Fruit fly (Drosophila melanogaster) whole organism, prepupa: ENCODE results near the gene NimC2.

Experiments used
- Blimp-1 ChIP-seq: fragments of 200-800 bp; sonication (Bioruptor generic); optimal IDR thresholded peaks from 3 replicates; lab custom pipeline; 2017; ENCODE audit warnings: missing biosample characterization, missing genetic modification characterization, mild to moderate bottlenecking, moderate library complexity, missing genetic modification reagents
- CG10631 ChIP-seq: fragments of 200-800 bp; sonication (Bioruptor generic); optimal IDR thresholded peaks from 2 replicates; lab custom pipeline; 2016; ENCODE audit warnings: missing biosample characterization, missing genetic modification characterization
- CG11762 ChIP-seq: fragments of 200-800 bp; sonication (Bioruptor generic); optimal IDR thresholded peaks from 3 replicates; lab custom pipeline; 2016; ENCODE audit warnings: missing biosample characterization, missing genetic modification characterization; ENCODE audit not compliant: insufficient read depth
- CG11902 ChIP-seq: fragments of 200-800 bp; sonication (Bioruptor generic); optimal IDR thresholded peaks from 3 replicates; lab custom pipeline; 2016; ENCODE audit warnings: missing biosample characterization, missing genetic modification characterization
- CG15336 ChIP-seq: fragments of 200-800 bp; sonication (Bioruptor generic); IDR thresholded peaks from 2 replicates; pipeline ENCODE4 v1.3.6; 2022; ENCODE audit warnings: missing biosample characterization, missing genetic modification characterization
- CG16779 ChIP-seq: fragments of 200-800 bp; sonication (Bioruptor generic); optimal IDR thresholded peaks from 3 replicates; lab custom pipeline; 2017; ENCODE audit warnings: missing biosample characterization, mild to moderate bottlenecking, missing genetic modification characterization
- CG31627 ChIP-seq: fragments of 200-800 bp; sonication (Bioruptor generic); optimal IDR thresholded peaks from 3 replicates; lab custom pipeline; 2016; ENCODE audit warnings: missing biosample characterization, missing genetic modification characterization
- CG32006 ChIP-seq: fragments of 200-800 bp; sonication (Bioruptor generic); optimal IDR thresholded peaks from 3 replicates; lab custom pipeline; 2017; ENCODE audit warnings: missing biosample characterization, mild to moderate bottlenecking, missing genetic modification characterization
- CG34406 ChIP-seq: fragments of 200-800 bp; sonication (Bioruptor generic); optimal IDR thresholded peaks from 3 replicates; lab custom pipeline; 2016; ENCODE audit warnings: missing biosample characterization, missing genetic modification characterization
- CG3919 ChIP-seq: fragments of 200-800 bp; sonication (Bioruptor generic); optimal IDR thresholded peaks from 3 replicates; lab custom pipeline; 2016; ENCODE audit warnings: missing biosample characterization, missing genetic modification characterization
- CG6163 ChIP-seq: fragments of 200-800 bp; sonication (Bioruptor generic); IDR thresholded peaks from 3 replicates; pipeline ENCODE4 v1.3.6; 2022; ENCODE audit warnings: missing biosample characterization, missing genetic modification characterization
- CG6276 ChIP-seq: fragments of 200-800 bp; sonication (Bioruptor generic); optimal IDR thresholded peaks from 2 replicates; lab custom pipeline; 2017; ENCODE audit warnings: missing biosample characterization, mild to moderate bottlenecking, missing genetic modification characterization
- CG6792 ChIP-seq: fragments of 200-800 bp; sonication (Bioruptor generic); optimal IDR thresholded peaks from 3 replicates; lab custom pipeline; 2016; ENCODE audit warnings: missing biosample characterization, missing genetic modification characterization
- CG6808 ChIP-seq: fragments of 200-800 bp; sonication (Bioruptor generic); optimal IDR thresholded peaks from 3 replicates; lab custom pipeline; 2017; ENCODE audit warnings: missing biosample characterization, missing genetic modification characterization, mild to moderate bottlenecking, moderate library complexity, missing genetic modification reagents
- CG6854 ChIP-seq: fragments of 200-800 bp; sonication (Bioruptor generic); optimal IDR thresholded peaks from 2 replicates; lab custom pipeline; 2017; ENCODE audit warnings: missing biosample characterization, mild to moderate bottlenecking, missing genetic modification characterization
- CG8119 ChIP-seq: fragments of 200-800 bp; sonication (Bioruptor generic); IDR thresholded peaks from 3 replicates; pipeline ENCODE4 v1.3.6; 2022; ENCODE audit warnings: missing biosample characterization, missing genetic modification characterization
- CG8319 ChIP-seq: fragments of 200-800 bp; sonication (Bioruptor generic); optimal IDR thresholded peaks from 3 replicates; lab custom pipeline; 2016; ENCODE audit warnings: missing biosample characterization, missing genetic modification characterization
- CG8632 ChIP-seq: fragments of 200-800 bp; sonication (Bioruptor generic); optimal IDR thresholded peaks from 3 replicates; lab custom pipeline; 2016; ENCODE audit warnings: missing biosample characterization, missing genetic modification characterization
- Eip75B ChIP-seq: fragments of 200-800 bp; sonication (Bioruptor generic); optimal IDR thresholded peaks from 3 replicates; lab custom pipeline; 2016; ENCODE audit warnings: missing biosample characterization, missing genetic modification characterization
- Eip93F ChIP-seq: fragments of 200-800 bp; sonication (Bioruptor generic); optimal IDR thresholded peaks from 2 replicates; lab custom pipeline; 2016; ENCODE audit warnings: missing biosample characterization, mild to moderate bottlenecking, missing genetic modification characterization
- Ets21C ChIP-seq: fragments of 200-800 bp; sonication (Bioruptor generic); optimal IDR thresholded peaks from 3 replicates; lab custom pipeline; 2016; ENCODE audit warnings: missing biosample characterization, missing genetic modification characterization
- Ets96B ChIP-seq: fragments of 200-800 bp; optimal IDR thresholded peaks from 2 replicates; lab custom pipeline; 2019; ENCODE audit warnings: missing biosample characterization, mild to moderate bottlenecking, missing genetic modification characterization, moderate library complexity
- Hr38 ChIP-seq: sonication (Bioruptor generic); optimal IDR thresholded peaks from 2 replicates; lab custom pipeline; 2016; ENCODE audit warnings: missing biosample characterization, missing genetic modification characterization
- Hr39 ChIP-seq: fragments of 200-800 bp; sonication (Bioruptor generic); optimal IDR thresholded peaks from 2 replicates; lab custom pipeline; 2016; ENCODE audit warnings: missing biosample characterization, missing genetic modification characterization
- Hr4 ChIP-seq: fragments of 200-800 bp; sonication (Bioruptor generic); optimal IDR thresholded peaks from 3 replicates; lab custom pipeline; 2016; ENCODE audit warnings: missing biosample characterization, missing genetic modification characterization
- Lpt ChIP-seq: fragments of 200-800 bp; sonication (Bioruptor generic); optimal IDR thresholded peaks from 3 replicates; lab custom pipeline; 2016; ENCODE audit warnings: missing biosample characterization, missing genetic modification characterization
- Met ChIP-seq: fragments of 200-800 bp; sonication (Bioruptor generic); optimal IDR thresholded peaks from 3 replicates; lab custom pipeline; 2016; ENCODE audit warnings: missing biosample characterization, missing genetic modification characterization
- OdsH ChIP-seq: fragments of 200-800 bp; sonication (Bioruptor generic); optimal IDR thresholded peaks from 3 replicates; lab custom pipeline; 2016; ENCODE audit warnings: missing biosample characterization, missing genetic modification characterization
- Smox ChIP-seq: fragments of 200-800 bp; sonication (Bioruptor generic); optimal IDR thresholded peaks from 3 replicates; lab custom pipeline; 2016; ENCODE audit warnings: missing biosample characterization, missing genetic modification characterization
- Sox102F ChIP-seq: fragments of 200-800 bp; sonication (Bioruptor generic); optimal IDR thresholded peaks from 2 replicates; lab custom pipeline; 2016; ENCODE audit warnings: missing biosample characterization, mild to moderate bottlenecking, missing genetic modification characterization
- Sox14 ChIP-seq: fragments of 200-800 bp; sonication (Bioruptor generic); optimal IDR thresholded peaks from 3 replicates; lab custom pipeline; 2016; ENCODE audit warnings: missing biosample characterization, missing genetic modification characterization
- achi ChIP-seq: fragments of 200-800 bp; sonication (Bioruptor generic); optimal IDR thresholded peaks from 3 replicates; lab custom pipeline; 2016; ENCODE audit warnings: missing biosample characterization, missing genetic modification characterization
- acj6 ChIP-seq: fragments of 200-800 bp; sonication (Bioruptor generic); optimal IDR thresholded peaks from 3 replicates; lab custom pipeline; 2016; ENCODE audit warnings: missing biosample characterization, missing genetic modification characterization
- cyc ChIP-seq: fragments of 200-800 bp; sonication (Bioruptor generic); optimal IDR thresholded peaks from 3 replicates; lab custom pipeline; 2016; ENCODE audit warnings: missing biosample characterization, missing genetic modification characterization
- dac ChIP-seq: fragments of 200-800 bp; sonication (Bioruptor generic); optimal IDR thresholded peaks from 2 replicates; lab custom pipeline; 2017; ENCODE audit warnings: missing biosample characterization, mild to moderate bottlenecking, missing genetic modification characterization
- eg ChIP-seq: fragments of 200-800 bp; sonication (Bioruptor generic); IDR thresholded peaks from 3 replicates; pipeline ENCODE4 v1.3.6; 2022; ENCODE audit warnings: missing biosample characterization, missing genetic modification characterization
- esn ChIP-seq: fragments of 200-800 bp; sonication (Bioruptor generic); optimal IDR thresholded peaks from 2 replicates; lab custom pipeline; 2016; ENCODE audit warnings: missing biosample characterization, mild to moderate bottlenecking, missing genetic modification characterization, moderate library complexity
- fd85E ChIP-seq: fragments of 200-800 bp; sonication (Bioruptor generic); optimal IDR thresholded peaks from 3 replicates; lab custom pipeline; 2016; ENCODE audit warnings: missing biosample characterization, missing genetic modification characterization
- fkh ChIP-seq: fragments of 200-800 bp; sonication (Bioruptor generic); optimal IDR thresholded peaks from 3 replicates; lab custom pipeline; 2017; ENCODE audit warnings: missing biosample characterization, mild to moderate bottlenecking, missing genetic modification characterization, moderate library complexity
- net ChIP-seq: fragments of 200-800 bp; sonication (Bioruptor generic); optimal IDR thresholded peaks from 3 replicates; lab custom pipeline; 2016; ENCODE audit warnings: missing biosample characterization, missing genetic modification characterization
- salr ChIP-seq, 2 experiments: fragments of 200-800 bp; sonication (Bioruptor generic); optimal IDR thresholded peaks; 3 replicates each; lab custom pipeline; 2016 to 2018; ENCODE audit warnings: missing biosample characterization in 2 of 2, missing genetic modification characterization in 2 of 2, mild to moderate bottlenecking in 1 of 2
- spab ChIP-seq: fragments of 200-800 bp; sonication (Bioruptor generic); optimal IDR thresholded peaks from 2 replicates; lab custom pipeline; 2017; ENCODE audit warnings: missing biosample characterization, mild to moderate bottlenecking, missing genetic modification characterization, missing genetic modification reagents
- ss ChIP-seq, 2 experiments: fragments of 200-800 bp; sonication (Bioruptor generic); optimal IDR thresholded peaks; 2 replicates in 1 of 2; 3 replicates in 1 of 2; lab custom pipeline; 2017 to 2018; ENCODE audit warnings: mild to moderate bottlenecking in 2 of 2, missing biosample characterization in 2 of 2, missing genetic modification characterization in 2 of 2, moderate library complexity in 1 of 2
- topi ChIP-seq: fragments of 200-800 bp; sonication (Bioruptor generic); optimal IDR thresholded peaks from 3 replicates; lab custom pipeline; 2016; ENCODE audit warnings: missing biosample characterization, missing genetic modification characterization
- vri ChIP-seq: fragments of 200-800 bp; sonication (Bioruptor generic); optimal IDR thresholded peaks from 3 replicates; lab custom pipeline; 2016; ENCODE audit warnings: missing biosample characterization, mild to moderate bottlenecking, missing genetic modification characterization

The NimC2 gene

dm6 chr2L:13947476-13947875 lies 32.5 kb upstream of the NimC2 start, which contains the start of gene Vajk3:
Gene Vajk3, minus strand, starts transcription at chr2L:13947476.
- TF ChIP-seq CG6808 (GFP tag; lab: Kevin White, UChicago), result no peak
- TF ChIP-seq cyc (GFP tag; lab: Kevin White, UChicago), result no peak
- 0 out of 3 replicates have a peak, but pooled peaks have one; percentile 16 for TF ChIP-seq eg (GFP tag; lab: Robert Waterston, UW)

dm6 chr2L:13949789-13950188 lies 30.1 kb upstream of the NimC2 start:
- no peak for TF ChIP-seq CG34406 (GFP tag; lab: Kevin White, UChicago)
- no peak for TF ChIP-seq CG8119 (GFP tag; lab: Robert Waterston, UW)
- TF ChIP-seq Sox102F (GFP tag; lab: Kevin White, UChicago), result no peak
- TF ChIP-seq Hr4 (GFP tag; lab: Kevin White, UChicago), result no peak
- TF ChIP-seq CG3919 (GFP tag; lab: Kevin White, UChicago), result no peak
- no peak for TF ChIP-seq esn (GFP tag; lab: Kevin White, UChicago)
- TF ChIP-seq fkh, result no peak
- no peak for TF ChIP-seq CG31627 (GFP tag; lab: Kevin White, UChicago)
- no peak for TF ChIP-seq cyc (GFP tag; lab: Kevin White, UChicago)
- no peak for TF ChIP-seq Sox14 (GFP tag; lab: Kevin White, UChicago)
- TF ChIP-seq Ets21C (GFP tag; lab: Kevin White, UChicago), result no peak
- no peak for TF ChIP-seq Met
- TF ChIP-seq CG6163 (GFP tag; lab: Robert Waterston, UW), result no peak
- no peak for TF ChIP-seq fd85E (GFP tag; lab: Kevin White, UChicago)
- TF ChIP-seq Blimp-1, result no peak
- TF ChIP-seq CG6276, result no peak
- no peak for TF ChIP-seq Eip75B (GFP tag; lab: Kevin White, UChicago)
- TF ChIP-seq topi (GFP tag; lab: Kevin White, UChicago), result no peak

DNA sequence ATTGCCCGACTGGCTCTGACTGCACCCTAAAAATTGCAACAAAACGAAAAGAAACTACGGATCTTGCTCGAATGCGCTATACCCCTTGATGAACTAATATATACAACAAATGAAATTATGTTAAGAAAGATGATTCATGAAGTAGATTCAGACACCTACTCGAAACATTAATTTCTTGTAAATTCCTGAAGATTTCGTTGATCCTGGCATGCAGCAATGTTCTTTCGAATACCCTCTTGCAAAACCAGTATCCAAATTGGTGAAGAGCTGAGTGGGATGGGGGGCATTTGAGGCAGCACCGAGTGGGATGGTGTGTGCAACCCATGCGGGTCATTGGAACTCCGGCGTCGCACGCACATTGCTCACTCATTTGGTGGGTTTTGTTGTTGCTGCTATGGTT lies 24.2 kb upstream of the NimC2 start:
- TF ChIP-seq acj6 (GFP tag; lab: Kevin White, UChicago), result peak; percentile 96
- peak; percentile 98 for TF ChIP-seq CG6163 (GFP tag; lab: Robert Waterston, UW)
- TF ChIP-seq eg (GFP tag; lab: Robert Waterston, UW), result peak; percentile 94
- peak; percentile 85 for TF ChIP-seq CG8319 (GFP tag; lab: Kevin White, UChicago)
- TF ChIP-seq CG3919 (GFP tag; lab: Kevin White, UChicago), result peak; percentile 93
- peak; percentile 99 for TF ChIP-seq esn (GFP tag; lab: Kevin White, UChicago)
- TF ChIP-seq topi (GFP tag; lab: Kevin White, UChicago), result peak; percentile 95
- TF ChIP-seq CG11902 (GFP tag; lab: Kevin White, UChicago), result peak; percentile 72
- TF ChIP-seq Hr38, result no peak
- TF ChIP-seq CG11762, result peak; percentile 93
- no peak for TF ChIP-seq fkh
- peak; percentile 88 for TF ChIP-seq Blimp-1
- TF ChIP-seq Ets96B (tag; lab: Kevin White, UChicago), result peak; percentile 86
- peak; percentile 96 for TF ChIP-seq CG10631 (GFP tag; lab: Kevin White, UChicago)
- peak; percentile 96 for TF ChIP-seq CG6792
- TF ChIP-seq CG34406 (GFP tag; lab: Kevin White, UChicago), result peak; percentile 93
- TF ChIP-seq CG6276, result peak; percentile 90
- TF ChIP-seq Eip75B (GFP tag; lab: Kevin White, UChicago), result peak; percentile 96
- TF ChIP-seq OdsH, result peak; percentile 97
- peak; percentile 98 for TF ChIP-seq Sox102F (GFP tag; lab: Kevin White, UChicago)
- peak; percentile 96 for TF ChIP-seq cyc (GFP tag; lab: Kevin White, UChicago)
- TF ChIP-seq Lpt (GFP tag; lab: Kevin White, UChicago), result peak; percentile 96
- TF ChIP-seq achi (GFP tag; lab: Kevin White, UChicago), result peak; percentile 95
- TF ChIP-seq CG15336, result peak; percentile 97
- no peak for TF ChIP-seq CG6854
- TF ChIP-seq spab, result peak; percentile 88
- TF ChIP-seq Eip93F (GFP tag; lab: Kevin White, UChicago), result peak; percentile 94
- TF ChIP-seq dac (GFP tag; lab: Kevin White, UChicago), result peak; percentile 85
- peak; percentile 99 for TF ChIP-seq Hr39
- TF ChIP-seq Met, result peak; percentile 98
- TF ChIP-seq salr (GFP tag; optimal IDR thresholded peaks at IDR 0.05; lab: Kevin White, UChicago), result peak; percentile 88 to 92
- TF ChIP-seq vri (GFP tag; lab: Kevin White, UChicago), result peak; percentile 97
- peak; percentile 97 for TF ChIP-seq Ets21C (GFP tag; lab: Kevin White, UChicago)
- peak; percentile 98 for TF ChIP-seq Smox (GFP tag; lab: Kevin White, UChicago)
- peak; percentile 91 for TF ChIP-seq CG8632 (GFP tag; lab: Kevin White, UChicago)
- TF ChIP-seq CG31627 (GFP tag; lab: Kevin White, UChicago), result peak; percentile 98
- peak; percentile 95 for TF ChIP-seq net
- peak; percentile 81 to 89 for TF ChIP-seq ss (GFP tag; optimal IDR thresholded peaks at IDR 0.05; lab: Kevin White, UChicago)
- TF ChIP-seq CG32006 (GFP tag; lab: Kevin White, UChicago), result peak; percentile 95
- TF ChIP-seq CG16779 (tag; lab: Kevin White, UChicago), result peak; percentile 86
